Worm (Caenorhabditis elegans): ENCODE measurements around the gene viro-2.

- TF ChIP-seq fkh-10 (GFP tag; optimal IDR thresholded peaks at IDR 0.05) = no peak
- TF ChIP-seq hlh-15 (tag; optimal IDR thresholded peaks at IDR 0.05) = no peak
- TF ChIP-seq ama-1 (optimal IDR thresholded peaks at IDR 0.05) = no peak
- no peak for TF ChIP-seq pha-4 (tag; optimal IDR thresholded peaks at IDR 0.05)
- no peak for TF ChIP-seq ceh-9 (tag; optimal IDR thresholded peaks at IDR 0.05)
- no peak for TF ChIP-seq ceh-6 (GFP tag; optimal IDR thresholded peaks at IDR 0.05)
- TF ChIP-seq odd-2 (tag; optimal IDR thresholded peaks at IDR 0.05) = no peak
- TF ChIP-seq eyg-1 (tag; optimal IDR thresholded peaks at IDR 0.05) = no peak
Observed at ce11 chrIII:7136015-7136414, 7.3 kb downstream of the viro-2 start, which contains the start of gene B0280.17.

Measured in whole organism, late embryonic.